Worm (Caenorhabditis elegans) whole organism, young adult: Measurements from ENCODE around the gene srh-299.

Experiments used
- B0019.2 ChIP-seq: fragments of 200-800 bp; sonication (Bioruptor generic); conservative IDR thresholded peaks from 2 replicates; pipeline ENCODE4 v1.3.6; 2022; ENCODE audit warnings: missing genetic modification reagents, missing genetic modification characterization, missing compliant biosample characterization
- B0336.3 ChIP-seq: fragments of 200-800 bp; sonication (Bioruptor generic); IDR thresholded peaks from 2 replicates; pipeline ENCODE4 v1.3.6; 2022; ENCODE audit warnings: missing genetic modification characterization, missing compliant biosample characterization
- Y79H2A.3 ChIP-seq: fragments of 200-800 bp; sonication (Bioruptor generic); conservative IDR thresholded peaks from 2 replicates; pipeline ENCODE4 v1.3.6; 2022; ENCODE audit warnings: missing genetic modification reagents, missing genetic modification characterization, missing compliant biosample characterization
- ZK185.1 ChIP-seq: sonication (generic microtip); optimal IDR thresholded peaks from 2 replicates; lab custom pipeline; 2016; ENCODE audit warnings: mild to moderate bottlenecking, missing genetic modification characterization, missing compliant biosample characterization; ENCODE audit not compliant: poor library complexity, severe bottlenecking
- akir-1 ChIP-seq: fragments of 200-800 bp; sonication (Bioruptor generic); optimal IDR thresholded peaks from 2 replicates; lab custom pipeline; 2018; ENCODE audit warnings: mild to moderate bottlenecking, missing genetic modification characterization, moderate library complexity, missing compliant biosample characterization
- ama-1 ChIP-seq, 3 experiments: fragments of 150-350 bp in 1 of 3; sonication (generic microtip) in 2 of 3; optimal IDR thresholded peaks; 2 replicates each; lab custom pipeline; 2014 to 2018; ENCODE audit warnings: missing biosample characterization in 2 of 3, missing genetic modification characterization in 2 of 3, missing genetic modification reagents in 2 of 3
- atf-7 ChIP-seq: sonication (generic microtip); optimal IDR thresholded peaks from 2 replicates; lab custom pipeline; 2017; ENCODE audit warnings: mild to moderate bottlenecking, missing genetic modification characterization, missing compliant biosample characterization
- bed-1 ChIP-seq: fragments of 200-800 bp; sonication (Bioruptor generic); IDR thresholded peaks from 2 replicates; pipeline ENCODE4 v1.3.6; 2022; ENCODE audit warnings: missing genetic modification reagents, missing genetic modification characterization, missing compliant biosample characterization
- bed-2 ChIP-seq: fragments of 200-800 bp; sonication (Bioruptor generic); IDR thresholded peaks from 2 replicates; pipeline ENCODE4 v1.3.6; 2022; ENCODE audit warnings: missing genetic modification reagents, missing genetic modification characterization, missing compliant biosample characterization
- ccch-3 ChIP-seq: fragments of 200-800 bp; sonication (Bioruptor generic); optimal IDR thresholded peaks from 2 replicates; lab custom pipeline; 2018; ENCODE audit warnings: mild to moderate bottlenecking, missing genetic modification characterization, missing compliant biosample characterization
- cebp-1 ChIP-seq, 2 experiments: fragments of 200-800 bp in 1 of 2; sonication (Bioruptor generic) in 1 of 2; sonication (generic microtip) in 1 of 2; IDR thresholded peaks in 1 of 2; optimal IDR thresholded peaks in 1 of 2; 2 replicates each; pipeline versions ENCODE4 v1.3.6 to Lab custom; 2017 to 2022; ENCODE audit warnings: missing compliant biosample characterization in 2 of 2, missing genetic modification characterization in 2 of 2, mild to moderate bottlenecking in 1 of 2, missing genetic modification reagents in 1 of 2, moderate library complexity in 1 of 2
- ceh-27 ChIP-seq: fragments of 200-800 bp; sonication (Bioruptor generic); optimal IDR thresholded peaks from 2 replicates; lab custom pipeline; 2018; ENCODE audit warnings: mild to moderate bottlenecking, missing genetic modification characterization, moderate library complexity, missing compliant biosample characterization
- ceh-40 ChIP-seq: fragments of 200-800 bp; sonication (Bioruptor generic); IDR thresholded peaks from 2 replicates; pipeline ENCODE4 v1.3.6; 2022; ENCODE audit warnings: missing genetic modification characterization, missing compliant biosample characterization
- ceh-58 ChIP-seq: fragments of 200-800 bp; sonication (Bioruptor generic); IDR thresholded peaks from 2 replicates; pipeline ENCODE4 v1.3.6; 2022; ENCODE audit warnings: missing genetic modification characterization, missing compliant biosample characterization
- chd-7 ChIP-seq: sonication (generic microtip); optimal IDR thresholded peaks from 2 replicates; lab custom pipeline; 2016; ENCODE audit warnings: mild to moderate bottlenecking, missing genetic modification characterization, moderate library complexity, missing compliant biosample characterization
- die-1 ChIP-seq: sonication (generic microtip); optimal IDR thresholded peaks from 2 replicates; lab custom pipeline; 2016; ENCODE audit warnings: missing genotype, mild to moderate bottlenecking, missing genetic modification characterization, missing compliant biosample characterization
- ekl-4 ChIP-seq: fragments of 200-800 bp; sonication (Bioruptor generic); IDR thresholded peaks from 2 replicates; pipeline ENCODE4 v1.3.6; 2022; ENCODE audit warnings: missing genetic modification reagents, missing genetic modification characterization, missing compliant biosample characterization
- gei-17 ChIP-seq: fragments of 200-800 bp; sonication (Bioruptor generic); optimal IDR thresholded peaks from 2 replicates; lab custom pipeline; 2018; ENCODE audit warnings: mild to moderate bottlenecking, missing genetic modification characterization, missing compliant biosample characterization
- hlh-12 ChIP-seq: sonication (generic microtip); optimal IDR thresholded peaks from 2 replicates; lab custom pipeline; 2016; ENCODE audit warnings: missing genetic modification characterization, missing compliant biosample characterization
- lag-1 ChIP-seq: fragments of 200-800 bp; sonication (Bioruptor generic); IDR thresholded peaks from 2 replicates; pipeline ENCODE4 v1.3.6; 2022; ENCODE audit warnings: missing genetic modification reagents, missing genetic modification characterization, missing compliant biosample characterization
- let-526 ChIP-seq: fragments of 200-800 bp; sonication (Bioruptor generic); IDR thresholded peaks from 2 replicates; pipeline ENCODE4 v1.3.6; 2022; ENCODE audit warnings: missing genetic modification reagents, missing genetic modification characterization, missing compliant biosample characterization
- madf-8 ChIP-seq: fragments of 200-800 bp; sonication (Bioruptor generic); conservative IDR thresholded peaks from 2 replicates; pipeline ENCODE4 v1.3.6; 2022; ENCODE audit warnings: missing genetic modification reagents, missing genetic modification characterization, missing compliant biosample characterization
- nfya-1 ChIP-seq: sonication (generic microtip); optimal IDR thresholded peaks from 2 replicates; lab custom pipeline; 2017; ENCODE audit warnings: antibody characterized with exemption, missing compliant biosample characterization, missing genetic modification characterization, borderline replicate concordance; ENCODE audit not compliant: insufficient read depth
- nfya-2 ChIP-seq: fragments of 200-800 bp; sonication (Bioruptor generic); IDR thresholded peaks from 2 replicates; pipeline ENCODE4 v1.3.6; 2022; ENCODE audit warnings: missing genetic modification reagents, missing genetic modification characterization, missing compliant biosample characterization
- nhr-120 ChIP-seq: fragments of 200-800 bp; sonication (Bioruptor generic); IDR thresholded peaks from 2 replicates; pipeline ENCODE4 v1.3.6; 2022; ENCODE audit warnings: missing genetic modification characterization, missing compliant biosample characterization
- nhr-179 ChIP-seq: sonication (generic microtip); optimal IDR thresholded peaks from 2 replicates; lab custom pipeline; 2016; ENCODE audit warnings: mild to moderate bottlenecking, missing genetic modification characterization, missing compliant biosample characterization
- nhr-27 ChIP-seq: fragments of 200-800 bp; sonication (Bioruptor generic); optimal IDR thresholded peaks from 2 replicates; lab custom pipeline; 2018; ENCODE audit warnings: mild to moderate bottlenecking, missing genetic modification characterization, moderate library complexity, missing compliant biosample characterization
- pha-4 ChIP-seq: fragments of 150-350 bp; sonication (generic microtip); optimal IDR thresholded peaks from 2 replicates; lab custom pipeline; 2014; ENCODE audit warnings: missing biosample characterization, missing genetic modification reagents, missing genetic modification characterization
- rec-8 ChIP-seq, 2 experiments: sonication (generic microtip); optimal IDR thresholded peaks; 2 replicates each; lab custom pipeline; 2016; ENCODE audit warnings: mild to moderate bottlenecking in 2 of 2, missing genetic modification characterization in 2 of 2, missing genetic modification reagents in 2 of 2, missing genotype in 2 of 2, missing biosample characterization in 1 of 2, missing compliant biosample characterization in 1 of 2, moderate library complexity in 1 of 2
- rpc-1 ChIP-seq, 2 experiments: fragments of 150-350 bp in 1 of 2; sonication (generic microtip) in 1 of 2; optimal IDR thresholded peaks; 2 replicates each; lab custom pipeline; 2014 to 2018; ENCODE audit warnings: missing biosample characterization in 1 of 2, missing genetic modification characterization in 1 of 2, missing genetic modification reagents in 1 of 2, missing genotype in 1 of 2
- sdz-38 ChIP-seq: sonication (generic microtip); optimal IDR thresholded peaks from 2 replicates; lab custom pipeline; 2016; ENCODE audit warnings: missing genotype, missing genetic modification characterization, missing compliant biosample characterization
- snpc-4 ChIP-seq, 5 experiments: fragments of 150-350 bp in 1 of 5; sonication (generic microtip) in 4 of 5; optimal IDR thresholded peaks; 2 replicates each; lab custom pipeline; 2014 to 2018; ENCODE audit warnings: missing genetic modification characterization in 5 of 5, missing biosample characterization in 3 of 5, antibody characterized with exemption in 2 of 5, mild to moderate bottlenecking in 2 of 5, missing compliant biosample characterization in 2 of 5, missing genotype in 2 of 5, moderate library complexity in 2 of 5, missing genetic modification reagents in 1 of 5
- zfh-2 ChIP-seq: fragments of 200-800 bp; sonication (Bioruptor generic); conservative IDR thresholded peaks from 2 replicates; pipeline ENCODE4 v1.3.6; 2022; ENCODE audit warnings: missing genetic modification reagents, missing genetic modification characterization, missing compliant biosample characterization
- zim-3 ChIP-seq: sonication (generic microtip); optimal IDR thresholded peaks from 2 replicates; lab custom pipeline; 2017; ENCODE audit warnings: mild to moderate bottlenecking, missing genetic modification characterization, moderate library complexity, missing compliant biosample characterization
- ztf-18 ChIP-seq: sonication (generic microtip); optimal IDR thresholded peaks from 2 replicates; lab custom pipeline; 2016; ENCODE audit warnings: missing genotype, mild to moderate bottlenecking, missing genetic modification characterization, missing compliant biosample characterization
- ztf-3 ChIP-seq: fragments of 200-800 bp; sonication (Bioruptor generic); optimal IDR thresholded peaks from 2 replicates; lab custom pipeline; 2018; ENCODE audit warnings: mild to moderate bottlenecking, missing genetic modification characterization, missing compliant biosample characterization

The srh-299 gene

DNA sequence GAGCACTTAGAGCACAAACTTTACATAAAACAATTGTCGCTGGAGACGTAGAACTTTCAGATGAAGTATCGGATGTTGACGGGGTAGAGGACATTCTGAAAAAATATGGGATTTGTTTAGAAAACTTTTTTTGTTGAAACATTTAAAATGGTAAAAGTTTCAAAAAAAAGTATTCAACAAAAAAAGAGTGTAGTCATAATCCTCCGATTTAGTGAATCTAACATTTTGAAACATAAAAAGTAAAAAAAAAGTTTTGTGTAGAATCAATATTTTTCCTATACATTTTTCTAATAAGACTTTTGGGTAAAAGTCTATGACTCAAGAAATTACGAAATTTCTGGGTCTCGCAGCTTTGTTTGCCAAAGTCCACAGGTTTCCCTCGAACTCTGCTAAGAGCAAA is 33.5 kb downstream of the srh-299 start, which contains the start of gene nhr-213:
TSS of gene nhr-213 (minus strand) at position 101 of the 400 bp plus-strand sequence.
- TF ChIP-seq zim-3 (tag; lab: Kevin White, UChicago) (no peak), cebp-1 (GFP tag; IDR thresholded peaks at IDR 0.05; lab: Robert Waterston, UW) (no peak), cebp-1 (tag; optimal IDR thresholded peaks at IDR 0.05; lab: Kevin White, UChicago) (no peak), snpc-4 (GFP tag; optimal IDR thresholded peaks at IDR 0.05; lab: Kevin White, UChicago) (no peak), snpc-4 (tag; optimal IDR thresholded peaks at IDR 0.05; lab: Kevin White, UChicago) (no peak), die-1 (tag; lab: Kevin White, UChicago) (no peak), chd-7 (tag; lab: Kevin White, UChicago) (no peak), ZK185.1 (no peak), sdz-38 (tag; lab: Kevin White, UChicago) (no peak)

DNA sequence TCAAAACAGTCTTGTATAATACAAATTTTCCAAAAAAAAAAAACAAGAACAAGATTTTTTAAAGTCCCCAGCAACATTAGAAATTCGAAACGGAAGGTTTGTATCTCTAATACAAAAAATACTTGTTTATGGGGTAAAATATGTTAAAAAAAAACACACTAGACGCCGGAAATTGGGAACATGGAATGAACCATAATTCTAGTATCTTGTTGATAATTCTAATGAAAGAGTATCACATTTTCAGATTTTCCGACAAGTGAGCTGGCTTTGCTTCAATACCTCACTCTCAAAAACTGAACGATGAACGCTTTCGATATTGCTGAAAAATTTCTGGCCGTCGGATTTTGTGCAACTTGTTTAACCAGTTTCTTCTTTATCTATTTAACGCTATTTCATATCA is 34.6 kb downstream of the srh-299 start, which contains the start of gene str-60:
TSS of gene str-60 (plus strand) at position 301 of the 400 bp plus-strand sequence.
- no peak for TF ChIP-seq bed-1 (GFP tag; lab: Robert Waterston, UW)
- TF ChIP-seq zfh-2 (GFP tag; lab: Robert Waterston, UW): no peak
- no peak for TF ChIP-seq sdz-38 (tag; lab: Kevin White, UChicago)
- TF ChIP-seq snpc-4 (GFP tag; optimal IDR thresholded peaks at IDR 0.05; lab: Kevin White, UChicago): no peak
- TF ChIP-seq snpc-4 (tag; optimal IDR thresholded peaks at IDR 0.05; lab: Kevin White, UChicago): no peak
- no peak for TF ChIP-seq chd-7 (tag; lab: Kevin White, UChicago)
- TF ChIP-seq nhr-179: no peak
- no peak for TF ChIP-seq ceh-40 (GFP tag; lab: Robert Waterston, UW)
- no peak for TF ChIP-seq ekl-4 (GFP tag; lab: Robert Waterston, UW)
- TF ChIP-seq pha-4 (tag; lab: Kevin White, UChicago): no peak
- no peak for TF ChIP-seq lag-1
- TF ChIP-seq atf-7: no peak
- no peak for TF ChIP-seq madf-8 (GFP tag; lab: Robert Waterston, UW)
- TF ChIP-seq ama-1 (optimal IDR thresholded peaks at IDR 0.05; lab: Kevin White, UChicago): no peak
- TF ChIP-seq ama-1 (GFP tag; optimal IDR thresholded peaks at IDR 0.05; lab: Kevin White, UChicago): no peak
- TF ChIP-seq nfya-2 (GFP tag; lab: Robert Waterston, UW): no peak

DNA sequence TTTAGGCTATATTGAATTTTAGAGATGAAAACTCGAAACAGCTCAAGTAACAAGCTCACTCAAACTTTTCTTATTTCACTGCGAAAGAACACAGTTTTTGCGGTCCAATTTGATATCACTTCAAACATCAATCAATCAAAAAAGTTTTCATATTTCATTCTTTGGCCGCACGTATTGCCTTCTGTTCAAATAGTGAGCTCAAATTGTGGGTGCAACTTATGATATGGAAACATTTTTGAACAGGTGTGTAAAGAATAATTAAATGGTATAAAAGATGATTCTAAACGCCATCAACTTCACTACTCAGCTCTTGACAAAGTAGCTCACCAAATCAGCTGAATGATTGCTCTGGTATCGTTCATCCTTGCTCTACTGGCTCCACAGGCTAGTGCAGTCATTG is 36.6 kb downstream of the srh-299 start, which contains the start of gene T06C12.14:
TSS of gene T06C12.14 (plus strand) at position 301 of the 400 bp plus-strand sequence.
- TF ChIP-seq bed-2 (GFP tag; lab: Robert Waterston, UW): no peak
- TF ChIP-seq Y79H2A.3 (GFP tag; lab: Robert Waterston, UW): no peak
- TF ChIP-seq B0336.3: no peak
- TF ChIP-seq nhr-120: no peak
- no peak for TF ChIP-seq let-526 (GFP tag; lab: Robert Waterston, UW)
- TF ChIP-seq ztf-3: no peak

DNA sequence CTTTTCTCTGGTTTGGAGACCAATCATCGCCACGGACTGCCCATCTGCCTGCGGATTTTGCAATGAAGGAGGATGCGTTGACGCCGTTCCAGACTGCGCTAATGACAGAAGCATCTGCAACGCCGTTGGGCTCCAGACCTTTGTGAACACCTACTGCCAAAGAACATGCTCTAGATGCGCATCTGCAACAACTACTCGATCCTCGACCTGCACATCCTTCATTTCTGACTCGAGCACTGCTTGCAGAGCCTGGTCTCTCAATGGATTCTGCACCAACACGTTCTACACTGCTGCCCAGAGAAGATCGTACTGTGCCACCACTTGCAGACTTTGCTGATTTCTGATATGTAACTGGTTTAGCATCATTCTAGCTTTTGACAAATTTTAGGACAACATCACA is 37.4 kb downstream of the srh-299 start:
- TF ChIP-seq ceh-58 (GFP tag; lab: Robert Waterston, UW) (no peak), zfh-2 (GFP tag; lab: Robert Waterston, UW) (no peak), ZK185.1 (no peak), ccch-3 (GFP tag; lab: Kevin White, UChicago) (no peak), akir-1 (GFP tag; lab: Kevin White, UChicago) (no peak), rec-8 (tag; optimal IDR thresholded peaks at IDR 0.05; lab: Kevin White, UChicago) (no peak), Y79H2A.3 (GFP tag; lab: Robert Waterston, UW) (no peak), B0336.3 (no peak), nfya-1 (no peak), chd-7 (tag; lab: Kevin White, UChicago) (no peak), ceh-27 (GFP tag; lab: Kevin White, UChicago) (no peak), zim-3 (tag; lab: Kevin White, UChicago) (no peak), gei-17 (GFP tag; lab: Kevin White, UChicago) (no peak), sdz-38 (tag; lab: Kevin White, UChicago) (no peak), B0019.2 (GFP tag; lab: Robert Waterston, UW) (no peak), nhr-27 (tag; lab: Kevin White, UChicago) (no peak), ztf-18 (no peak), rpc-1 (optimal IDR thresholded peaks at IDR 0.05; lab: Kevin White, UChicago) (no peak), rpc-1 (tag; optimal IDR thresholded peaks at IDR 0.05; lab: Kevin White, UChicago) (no peak), hlh-12 (tag; lab: Kevin White, UChicago) (no peak)
